Fruit fly (Drosophila melanogaster) whole organism, embryonic: Measurements from ENCODE around the gene CG43954.

Source experiments
- Awh ChIP-seq: fragments of 200-800 bp; sonication (Bioruptor generic); IDR thresholded peaks from 2 replicates; pipeline ENCODE4, ENCODE4 v1.3.6; 2022; ENCODE audit warnings: missing biosample characterization, missing genetic modification characterization
- Blimp-1 ChIP-seq: fragments of 200-800 bp; sonication (Bioruptor generic); optimal IDR thresholded peaks from 3 replicates; lab custom pipeline; 2018; ENCODE audit warnings: missing biosample characterization, missing genetic modification characterization, mild to moderate bottlenecking, moderate library complexity, missing genetic modification reagents
- CG10267 ChIP-seq: fragments of 200-800 bp; sonication (Bioruptor generic); optimal IDR thresholded peaks from 2 replicates; lab custom pipeline; 2018; ENCODE audit warnings: missing biosample characterization, mild to moderate bottlenecking, missing genetic modification characterization, moderate library complexity
- CG10321 ChIP-seq: fragments of 200-800 bp; sonication (Bioruptor generic); IDR thresholded peaks from 2 replicates; pipeline ENCODE4 v1.3.6; 2022; ENCODE audit warnings: missing biosample characterization, missing genetic modification characterization
- CG11247 ChIP-seq: fragments of 200-800 bp; sonication (Bioruptor generic); IDR thresholded peaks from 2 replicates; pipeline ENCODE4 v1.3.6; 2022; ENCODE audit warnings: missing biosample characterization, missing genetic modification characterization
- CG11456 ChIP-seq: fragments of 200-800 bp; sonication (Bioruptor generic); IDR thresholded peaks from 3 replicates; pipeline ENCODE4 v1.3.6; 2022; ENCODE audit warnings: missing biosample characterization, missing genetic modification characterization
- CG11695 ChIP-seq: fragments of 200-800 bp; sonication (Bioruptor generic); IDR thresholded peaks from 3 replicates; pipeline ENCODE4 v1.3.6; 2022; ENCODE audit warnings: missing biosample characterization, missing genetic modification characterization
- CG17802 ChIP-seq: fragments of 200-800 bp; sonication (Bioruptor generic); optimal IDR thresholded peaks from 2 replicates; lab custom pipeline; 2018; ENCODE audit warnings: missing biosample characterization, mild to moderate bottlenecking, missing genetic modification characterization, moderate library complexity
- CG33557 ChIP-seq: fragments of 200-800 bp; sonication (Bioruptor generic); optimal IDR thresholded peaks from 2 replicates; lab custom pipeline; 2019; ENCODE audit warnings: missing biosample characterization, mild to moderate bottlenecking, missing genetic modification characterization, moderate library complexity
- CG42726 ChIP-seq: fragments of 200-800 bp; sonication (Bioruptor generic); IDR thresholded peaks from 2 replicates; pipeline ENCODE4 v1.3.6; 2022; ENCODE audit warnings: missing biosample characterization, missing genetic modification characterization; ENCODE audit not compliant: partially characterized antibody
- CG5180 ChIP-seq: fragments of 200-800 bp; sonication (Bioruptor generic); optimal IDR thresholded peaks from 3 replicates; lab custom pipeline; 2017; ENCODE audit warnings: missing biosample characterization, missing genetic modification characterization, mild to moderate bottlenecking, moderate library complexity, missing genetic modification reagents
- CG5245 ChIP-seq: fragments of 200-800 bp; sonication (Bioruptor generic); optimal IDR thresholded peaks from 3 replicates; lab custom pipeline; 2016; ENCODE audit warnings: missing biosample characterization, missing genetic modification characterization
- CG5953 ChIP-seq: fragments of 200-800 bp; sonication (Bioruptor generic); IDR thresholded peaks from 2 replicates; pipeline ENCODE4 v1.3.6; 2022; ENCODE audit warnings: missing biosample characterization, missing genetic modification characterization
- CG9215 ChIP-seq: fragments of 200-800 bp; sonication (Bioruptor generic); IDR thresholded peaks from 2 replicates; pipeline ENCODE4 v1.3.6; 2022; ENCODE audit warnings: missing biosample characterization, missing genetic modification characterization
- ERR ChIP-seq: fragments of 200-800 bp; sonication (Bioruptor generic); optimal IDR thresholded peaks from 2 replicates; lab custom pipeline; 2016; ENCODE audit warnings: missing biosample characterization, missing genetic modification characterization
- Fer3 ChIP-seq: fragments of 200-800 bp; sonication (Bioruptor generic); optimal IDR thresholded peaks from 2 replicates; lab custom pipeline; 2018; ENCODE audit warnings: missing biosample characterization, mild to moderate bottlenecking, missing genetic modification characterization, moderate library complexity
- H2.0 ChIP-seq: fragments of 200-800 bp; sonication (Bioruptor generic); IDR thresholded peaks from 2 replicates; pipeline ENCODE4 v1.3.6; 2022; ENCODE audit warnings: missing biosample characterization, missing genetic modification characterization
- HLH3B ChIP-seq: fragments of 200-800 bp; sonication (Bioruptor generic); IDR thresholded peaks from 2 replicates; pipeline ENCODE4 v1.3.6; 2022; ENCODE audit warnings: missing biosample characterization, missing genetic modification characterization
- HLHmδ ChIP-seq: fragments of 200-800 bp; sonication (Bioruptor generic); optimal IDR thresholded peaks from 2 replicates; lab custom pipeline; 2018; ENCODE audit warnings: missing biosample characterization, mild to moderate bottlenecking, missing genetic modification characterization, moderate library complexity
- Hr78 ChIP-seq, 2 experiments: fragments of 200-800 bp in 1 of 2; fragments of >200 bp in 1 of 2; sonication (Bioruptor generic) in 1 of 2; optimal IDR thresholded peaks; 2 replicates each; lab custom pipeline; 2017 to 2019; ENCODE audit warnings: missing biosample characterization in 2 of 2, missing genetic modification characterization in 2 of 2, mild to moderate bottlenecking in 1 of 2, moderate library complexity in 1 of 2
- Oli ChIP-seq: fragments of 200-800 bp; sonication (Bioruptor generic); optimal IDR thresholded peaks from 2 replicates; lab custom pipeline; 2018; ENCODE audit warnings: missing biosample characterization, mild to moderate bottlenecking, missing genetic modification characterization, moderate library complexity
- Stat92E ChIP-seq, 3 experiments: fragments of >200 bp in 2 of 3; fragments of 200-800 bp in 1 of 3; sonication (Bioruptor generic) in 1 of 3; optimal IDR thresholded peaks; 2 replicates each; lab custom pipeline; 2017 to 2019; ENCODE audit warnings: missing biosample characterization in 3 of 3, missing genetic modification characterization in 3 of 3, mild to moderate bottlenecking in 1 of 3, moderate library complexity in 1 of 3
- az2 ChIP-seq: fragments of 200-800 bp; sonication (Bioruptor generic); optimal IDR thresholded peaks from 3 replicates; lab custom pipeline; 2016; ENCODE audit warnings: missing biosample characterization, missing genetic modification characterization
- btn ChIP-seq: fragments of 200-800 bp; sonication (Bioruptor generic); optimal IDR thresholded peaks from 2 replicates; lab custom pipeline; 2016; ENCODE audit warnings: missing biosample characterization, missing genetic modification characterization
- chinmo ChIP-seq: fragments of 200-800 bp; sonication (Bioruptor generic); IDR thresholded peaks from 4 replicates; pipeline ENCODE4 v1.3.6; 2022; ENCODE audit warnings: missing biosample characterization, missing genetic modification characterization; ENCODE audit not compliant: partially characterized antibody
- dati ChIP-seq: fragments of 200-800 bp; sonication (Bioruptor generic); IDR thresholded peaks from 2 replicates; pipeline ENCODE4 v1.3.6; 2022; ENCODE audit warnings: missing biosample characterization, missing genetic modification characterization
- dmrt11E ChIP-seq: fragments of 200-800 bp; sonication (Bioruptor generic); optimal IDR thresholded peaks from 3 replicates; lab custom pipeline; 2018; ENCODE audit warnings: missing biosample characterization, mild to moderate bottlenecking, missing genetic modification characterization, moderate library complexity
- exex ChIP-seq: fragments of 200-800 bp; sonication (Bioruptor generic); optimal IDR thresholded peaks from 4 replicates; lab custom pipeline; 2018; ENCODE audit warnings: missing biosample characterization, mild to moderate bottlenecking, missing genetic modification characterization, moderate library complexity
- hbn ChIP-seq: fragments of 200-800 bp; sonication (Bioruptor generic); IDR thresholded peaks from 2 replicates; pipeline ENCODE4 v1.3.6; 2022; ENCODE audit warnings: missing biosample characterization, missing genetic modification characterization; ENCODE audit not compliant: partially characterized antibody
- jumu ChIP-seq: fragments of 200-800 bp; sonication (Bioruptor generic); optimal IDR thresholded peaks from 3 replicates; lab custom pipeline; 2016; ENCODE audit warnings: missing biosample characterization, missing genetic modification characterization
- kah ChIP-seq: fragments of 200-800 bp; sonication (Bioruptor generic); optimal IDR thresholded peaks from 2 replicates; lab custom pipeline; 2018; ENCODE audit warnings: missing biosample characterization, mild to moderate bottlenecking, missing genetic modification characterization
- oc ChIP-seq: fragments of 200-800 bp; sonication (Bioruptor generic); optimal IDR thresholded peaks from 2 replicates; lab custom pipeline; 2018; ENCODE audit warnings: missing biosample characterization, mild to moderate bottlenecking, missing genetic modification characterization, moderate library complexity
- pita ChIP-seq: fragments of 200-800 bp; sonication (Bioruptor generic); optimal IDR thresholded peaks from 2 replicates; lab custom pipeline; 2017; ENCODE audit warnings: missing biosample characterization, mild to moderate bottlenecking, missing genetic modification characterization
- rib ChIP-seq: fragments of 200-800 bp; sonication (Bioruptor generic); IDR thresholded peaks from 2 replicates; pipeline ENCODE4 v1.3.6; 2022; ENCODE audit warnings: missing biosample characterization, missing genetic modification characterization
- salm ChIP-seq: fragments of 200-800 bp; sonication (Bioruptor generic); optimal IDR thresholded peaks from 2 replicates; lab custom pipeline; 2018; ENCODE audit warnings: missing biosample characterization, mild to moderate bottlenecking, missing genetic modification characterization
- sd ChIP-seq: fragments of 200-800 bp; sonication (Bioruptor generic); optimal IDR thresholded peaks from 3 replicates; lab custom pipeline; 2018; ENCODE audit warnings: missing biosample characterization, mild to moderate bottlenecking, missing genetic modification characterization, moderate library complexity
- sens ChIP-seq: fragments of 200-800 bp; sonication (Bioruptor generic); peaks from one replicate; lab custom pipeline; 2016; ENCODE audit warnings: missing biosample characterization, missing genetic modification characterization
- sens-2 ChIP-seq: fragments of 200-800 bp; sonication (Bioruptor generic); IDR thresholded peaks from 2 replicates; pipeline ENCODE4 v1.3.6; 2022; ENCODE audit warnings: missing biosample characterization, missing genetic modification characterization
- seq ChIP-seq: fragments of 200-800 bp; sonication (Bioruptor generic); IDR thresholded peaks from 2 replicates; pipeline ENCODE4 v1.3.6; 2022; ENCODE audit warnings: missing biosample characterization, missing genetic modification characterization
- slbo ChIP-seq: fragments of 200-800 bp; sonication (Bioruptor generic); IDR thresholded peaks from 2 replicates; pipeline ENCODE4 v1.3.6; 2022; ENCODE audit warnings: missing biosample characterization, missing genetic modification characterization
- sqz ChIP-seq: fragments of 200-800 bp; sonication (Bioruptor generic); optimal IDR thresholded peaks from 3 replicates; lab custom pipeline; 2018; ENCODE audit warnings: missing biosample characterization, mild to moderate bottlenecking, missing genetic modification characterization
- tll ChIP-seq, 2 experiments: fragments of 200-800 bp in 1 of 2; fragments of >200 bp in 1 of 2; sonication (Bioruptor generic) in 1 of 2; optimal IDR thresholded peaks; 2 replicates each; lab custom pipeline; 2017 to 2019; ENCODE audit warnings: missing biosample characterization in 2 of 2, missing genetic modification characterization in 2 of 2, mild to moderate bottlenecking in 1 of 2, moderate library complexity in 1 of 2
- toy ChIP-seq: fragments of 200-800 bp; sonication (Bioruptor generic); IDR thresholded peaks from 2 replicates; pipeline ENCODE4 v1.3.6; 2022; ENCODE audit warnings: missing biosample characterization, missing genetic modification characterization
- ttk ChIP-seq: fragments of 200-800 bp; sonication (Bioruptor generic); IDR thresholded peaks from 2 replicates; pipeline ENCODE4 v2.1.2; 2022; ENCODE audit warnings: missing biosample characterization, missing genetic modification characterization
- vvl ChIP-seq: fragments of 200-800 bp; sonication (Bioruptor generic); IDR thresholded peaks from 2 replicates; pipeline ENCODE4 v1.3.6; 2022; ENCODE audit warnings: missing biosample characterization, missing genetic modification characterization

CG43954 gene

dm6 chr3L:16697069-16697468 is 14.4 kb downstream of the CG43954 start (continued):
- no peak for TF ChIP-seq exex
- no peak for TF ChIP-seq tll (GFP tag; optimal IDR thresholded peaks at IDR 0.05; lab: Kevin White, UChicago)
- TF ChIP-seq H2.0 = peak; percentile 60
- TF ChIP-seq rib (GFP tag; lab: Robert Waterston, UW) = no peak
- no peak for TF ChIP-seq btn (GFP tag; lab: Kevin White, UChicago)
- no peak for TF ChIP-seq CG11456
- no peak for TF ChIP-seq toy
- no peak for TF ChIP-seq CG5180
- TF ChIP-seq Stat92E (GFP tag; optimal IDR thresholded peaks at IDR 0.05; lab: Kevin White, UChicago) = no peak
- peak; percentile 60 for TF ChIP-seq vvl (GFP tag; lab: Robert Waterston, UW)
- TF ChIP-seq salm = no peak
- TF ChIP-seq ERR (GFP tag; lab: Kevin White, UChicago) = no peak
- peak; percentile 56 for TF ChIP-seq Oli
- TF ChIP-seq CG11247 (GFP tag; lab: Robert Waterston, UW) = no peak
- TF ChIP-seq hbn (GFP tag; lab: Robert Waterston, UW) = no peak
- peak; percentile 55; the same call in 1 of the 2 replicates for TF ChIP-seq Awh (GFP tag; lab: Robert Waterston, UW)
- peak; percentile 35 for TF ChIP-seq az2 (GFP tag; lab: Kevin White, UChicago)
- TF ChIP-seq ttk (GFP tag; lab: Robert Waterston, UW) = peak; percentile 65
- TF ChIP-seq sens-2 (GFP tag; lab: Robert Waterston, UW) = no peak
- TF ChIP-seq jumu (GFP tag; lab: Kevin White, UChicago) = no peak
- no peak for TF ChIP-seq CG17802 (tag; lab: Kevin White, UChicago)
- TF ChIP-seq pita (GFP tag; lab: Kevin White, UChicago) = no peak
- TF ChIP-seq Fer3 (tag; lab: Kevin White, UChicago) = peak; percentile 51
- TF ChIP-seq HLH3B (GFP tag; lab: Robert Waterston, UW) = peak; percentile 71
- TF ChIP-seq kah (GFP tag; lab: Kevin White, UChicago) = no peak
- TF ChIP-seq CG10267 (tag; lab: Kevin White, UChicago) = peak; percentile 31
- peak; percentile 66 for TF ChIP-seq slbo (GFP tag; lab: Robert Waterston, UW)
- no peak for TF ChIP-seq CG42726 (GFP tag; lab: Robert Waterston, UW)
- no peak for TF ChIP-seq dati
- TF ChIP-seq seq = 0 out of 2 replicates have a peak, but pooled peaks have one; percentile 22
- TF ChIP-seq chinmo (GFP tag; lab: Robert Waterston, UW) = no peak
- TF ChIP-seq sens (GFP tag; lab: Kevin White, UChicago) = no peak

dm6 chr3L:16695076-16695847 is 16.2 kb downstream of the CG43954 start:
- TF ChIP-seq oc (tag; lab: Kevin White, UChicago) = peak; percentile 31
- TF ChIP-seq Hr78 (GFP tag; optimal IDR thresholded peaks at IDR 0.05; lab: Kevin White, UChicago) = peak in 1 of 2 experiments; percentile 69
- TF ChIP-seq CG11695 (GFP tag; lab: Robert Waterston, UW) = 0 out of 3 replicates have a peak, but pooled peaks have one; percentile 8
- TF ChIP-seq sqz (GFP tag; lab: Kevin White, UChicago) = peak; percentile 18
- no peak for TF ChIP-seq CG9215 (GFP tag; lab: Robert Waterston, UW)
- TF ChIP-seq CG5245 (GFP tag; lab: Kevin White, UChicago) = no peak
- no peak for TF ChIP-seq dmrt11E (tag; lab: Kevin White, UChicago)
- no peak for TF ChIP-seq HLHmδ (GFP tag; lab: Kevin White, UChicago)
- TF ChIP-seq CG33557 (GFP tag; lab: Kevin White, UChicago) = peak; percentile 12
- peak; percentile 77 for TF ChIP-seq Blimp-1 (GFP tag; lab: Kevin White, UChicago)
- TF ChIP-seq sd (tag; lab: Kevin White, UChicago) = peak; percentile 68
- TF ChIP-seq CG5953 (GFP tag; lab: Robert Waterston, UW) = no peak
- TF ChIP-seq CG10321 (GFP tag; lab: Robert Waterston, UW) = 0 out of 2 replicates have a peak, but pooled peaks have one; percentile 8
- 0 out of 4 replicates have a peak, but pooled peaks have one; percentile 52 for TF ChIP-seq chinmo (GFP tag; lab: Robert Waterston, UW)
